Fruit fly (Drosophila melanogaster): Measurements from ENCODE around the gene Trs20.

dm6 chr3L:16149418-16150160 lies 18.2 kb upstream of the Trs20 start:
- TF ChIP-seq brk (GFP tag; optimal IDR thresholded peaks at IDR 0.05) (no peak), usp (GFP tag; optimal IDR thresholded peaks at IDR 0.05) (no peak)

Measured in whole organism, wandering third instar larva.